Worm (Caenorhabditis elegans): ENCODE results near the gene spp-16.

The spp-16 gene

ce11 chrV:10862457-10863097, 38.5 kb downstream of the spp-16 start:
- TF ChIP-seq unc-62 (GFP tag; optimal IDR thresholded peaks at IDR 0.05): no peak

ce11 chrV:10861611-10862262, 39.4 kb downstream of the spp-16 start:
- TF ChIP-seq unc-62 (GFP tag; optimal IDR thresholded peaks at IDR 0.05): no peak

- TF ChIP-seq unc-62 (GFP tag; optimal IDR thresholded peaks at IDR 0.05): no peak
Observed at ce11 chrV:10860526-10861037, 40.5 kb downstream of the spp-16 start.

ce11 chrV:10859775-10860174, 41.3 kb downstream of the spp-16 start:
- no peak for TF ChIP-seq unc-62 (GFP tag; optimal IDR thresholded peaks at IDR 0.05)

ce11 chrV:10859048-10859637, 42.0 kb downstream of the spp-16 start:
- TF ChIP-seq unc-62 (GFP tag; optimal IDR thresholded peaks at IDR 0.05): no peak

ce11 chrV:10858340-10858739, 42.8 kb downstream of the spp-16 start:
- no peak for TF ChIP-seq unc-62 (GFP tag; optimal IDR thresholded peaks at IDR 0.05)

- TF ChIP-seq unc-62 (GFP tag; optimal IDR thresholded peaks at IDR 0.05): no peak
Observed at ce11 chrV:10856901-10857637, 44.0 kb downstream of the spp-16 start.

- no peak for TF ChIP-seq unc-62 (GFP tag; optimal IDR thresholded peaks at IDR 0.05)
Observed at ce11 chrV:10855363-10855762, 45.7 kb downstream of the spp-16 start.

ce11 chrV:10854197-10854596, 46.9 kb downstream of the spp-16 start:
- no peak for TF ChIP-seq unc-62 (GFP tag; optimal IDR thresholded peaks at IDR 0.05)

Measured in whole organism, dauer.